Worm (Caenorhabditis elegans) whole organism, L4 larva: ENCODE results near the gene fbxb-41.

Experiments
- F10B5.3 ChIP-seq: sonication (generic microtip); optimal IDR thresholded peaks from 2 replicates; lab custom pipeline; 2016; ENCODE audit warnings: mild to moderate bottlenecking, missing genetic modification characterization, missing compliant biosample characterization
- F26F4.8 ChIP-seq: fragments of 200-800 bp; sonication (Bioruptor generic); conservative IDR thresholded peaks from 2 replicates; pipeline ENCODE4 v1.3.6; 2022; ENCODE audit warnings: missing genetic modification characterization, missing compliant biosample characterization
- F37D6.2 ChIP-seq: sonication (generic microtip); optimal IDR thresholded peaks from 2 replicates; lab custom pipeline; 2016; ENCODE audit warnings: mild to moderate bottlenecking, missing genetic modification characterization, missing compliant biosample characterization
- F44E2.7 ChIP-seq: fragments of 200-800 bp; sonication (Bioruptor generic); IDR thresholded peaks from 2 replicates; pipeline ENCODE4 v2.1.2; 2022; ENCODE audit warnings: missing genetic modification characterization, missing compliant biosample characterization
- F49E8.2 ChIP-seq: sonication (generic microtip); optimal IDR thresholded peaks from 2 replicates; lab custom pipeline; 2016; ENCODE audit warnings: missing compliant biosample characterization, mild to moderate bottlenecking, missing genetic modification characterization, borderline replicate concordance
- R02D3.7 ChIP-seq: fragments of 150-350 bp; sonication (generic microtip); optimal IDR thresholded peaks from 3 replicates; lab custom pipeline; 2014; ENCODE audit warnings: missing biosample characterization, missing genetic modification characterization
- T20F7.1 ChIP-seq: fragments of 200-800 bp; sonication (Bioruptor generic); optimal IDR thresholded peaks from 2 replicates; lab custom pipeline; 2018; ENCODE audit warnings: mild to moderate bottlenecking, missing genetic modification characterization, missing compliant biosample characterization
- Y48G9A.11 ChIP-seq: fragments of 200-800 bp; sonication (Bioruptor generic); IDR thresholded peaks from 2 replicates; pipeline ENCODE4 v1.3.6; 2022; ENCODE audit warnings: missing genetic modification reagents, missing genetic modification characterization, missing compliant biosample characterization
- Y75B8A.6 ChIP-seq: fragments of 200-800 bp; sonication (Bioruptor generic); IDR thresholded peaks from 2 replicates; pipeline ENCODE4 v1.3.6; 2022; ENCODE audit warnings: missing genetic modification reagents, missing genetic modification characterization, missing compliant biosample characterization
- ama-1 ChIP-seq: fragments of 150-350 bp; optimal IDR thresholded peaks from 2 replicates; lab custom pipeline; 2014; ENCODE audit warnings: inconsistent platforms, mixed read lengths
- arid-1 ChIP-seq: fragments of 200-800 bp; sonication (Bioruptor generic); conservative IDR thresholded peaks from 2 replicates; pipeline ENCODE4 v1.3.6; 2022; ENCODE audit warnings: missing genetic modification reagents, missing genetic modification characterization, missing compliant biosample characterization
- ceh-20 ChIP-seq: fragments of 200-800 bp; sonication (Bioruptor generic); IDR thresholded peaks from 2 replicates; pipeline ENCODE4 v1.3.6; 2022; ENCODE audit warnings: missing genetic modification reagents, missing genetic modification characterization, missing compliant biosample characterization
- ceh-28 ChIP-seq: fragments of 150-350 bp; optimal IDR thresholded peaks from 2 replicates; lab custom pipeline; 2014; ENCODE audit warnings: missing biosample characterization, missing genetic modification reagents, missing genetic modification characterization
- ceh-82 ChIP-seq: sonication (generic microtip); optimal IDR thresholded peaks from 2 replicates; lab custom pipeline; 2017; ENCODE audit warnings: missing biosample characterization, missing genetic modification characterization
- ces-1 ChIP-seq: fragments of 150-350 bp; sonication (generic microtip); optimal IDR thresholded peaks from 4 replicates; lab custom pipeline; 2014; ENCODE audit warnings: missing biosample characterization, missing genetic modification reagents, missing genetic modification characterization
- daf-16 ChIP-seq, 3 experiments: sonication (generic microtip); optimal IDR thresholded peaks; 2 replicates each; lab custom pipeline; 2016 to 2017; ENCODE audit warnings: missing genetic modification characterization in 3 of 3, missing genetic modification reagents in 3 of 3, mild to moderate bottlenecking in 2 of 3, missing compliant biosample characterization in 2 of 3, missing biosample characterization in 1 of 3, moderate library complexity in 1 of 3
- daf-19 ChIP-seq: fragments of 200-800 bp; sonication (Bioruptor generic); conservative IDR thresholded peaks from 2 replicates; pipeline ENCODE4 v1.3.6; 2022; ENCODE audit warnings: missing genetic modification characterization, missing compliant biosample characterization
- dmd-6 ChIP-seq: fragments of 200-800 bp; sonication (Bioruptor generic); IDR thresholded peaks from 2 replicates; pipeline ENCODE4 v1.3.6; 2022; ENCODE audit warnings: missing genetic modification reagents, missing genetic modification characterization, missing compliant biosample characterization
- fkh-10 ChIP-seq: fragments of 150-350 bp; optimal IDR thresholded peaks from 2 replicates; lab custom pipeline; 2014; ENCODE audit warnings: missing biosample characterization, missing genetic modification reagents, missing genetic modification characterization
- gei-8 ChIP-seq: fragments of 200-800 bp; sonication (Bioruptor generic); optimal IDR thresholded peaks from 2 replicates; lab custom pipeline; 2018; ENCODE audit warnings: mild to moderate bottlenecking, missing genetic modification characterization, missing compliant biosample characterization
- hlh-11 ChIP-seq: fragments of 200-800 bp; sonication (Bioruptor generic); optimal IDR thresholded peaks from 2 replicates; lab custom pipeline; 2018; ENCODE audit warnings: mild to moderate bottlenecking, missing genetic modification characterization, missing compliant biosample characterization
- jun-1 ChIP-seq: fragments of 150-350 bp; optimal IDR thresholded peaks from 2 replicates; lab custom pipeline; 2014; ENCODE audit warnings: missing biosample characterization, missing genetic modification reagents, missing genetic modification characterization
- lim-7 ChIP-seq: fragments of 200-800 bp; sonication (Bioruptor generic); IDR thresholded peaks from 2 replicates; pipeline ENCODE4 v1.3.6; 2022; ENCODE audit warnings: missing genetic modification characterization, missing compliant biosample characterization
- lin-1 ChIP-seq: fragments of 200-800 bp; sonication (Bioruptor generic); IDR thresholded peaks from 2 replicates; pipeline ENCODE4 v1.3.6; 2022; ENCODE audit warnings: missing genetic modification reagents, missing genetic modification characterization, missing compliant biosample characterization
- lin-15B ChIP-seq: fragments of 150-350 bp; sonication (generic microtip); optimal IDR thresholded peaks from 3 replicates; lab custom pipeline; 2014; ENCODE audit warnings: missing biosample characterization, missing genetic modification characterization
- lin-39 ChIP-seq: fragments of 150-350 bp; optimal IDR thresholded peaks from 2 replicates; lab custom pipeline; 2014; ENCODE audit warnings: missing biosample characterization, missing genetic modification reagents, missing genetic modification characterization
- lir-3 ChIP-seq: sonication (generic microtip); optimal IDR thresholded peaks from 2 replicates; lab custom pipeline; 2016; ENCODE audit warnings: mild to moderate bottlenecking, missing genetic modification characterization, missing compliant biosample characterization
- mdl-1 ChIP-seq, 2 experiments: fragments of 150-350 bp in 1 of 2; sonication (generic microtip) in 1 of 2; optimal IDR thresholded peaks; 2 replicates each; lab custom pipeline; 2014 to 2017; ENCODE audit warnings: missing biosample characterization in 2 of 2, missing genetic modification characterization in 2 of 2
- mdt-29 ChIP-seq: fragments of 200-800 bp; sonication (Bioruptor generic); IDR thresholded peaks from 2 replicates; pipeline ENCODE4 v1.3.6; 2022; ENCODE audit warnings: missing genetic modification reagents, missing genetic modification characterization, missing compliant biosample characterization
- mxl-2 ChIP-seq: fragments of 200-800 bp; sonication (Bioruptor generic); conservative IDR thresholded peaks from 2 replicates; pipeline ENCODE4 v1.3.6; 2022; ENCODE audit warnings: missing genetic modification reagents, missing genetic modification characterization, missing compliant biosample characterization
- mxl-3 ChIP-seq: fragments of 200-800 bp; sonication (Bioruptor generic); optimal IDR thresholded peaks from 2 replicates; lab custom pipeline; 2018; ENCODE audit warnings: mild to moderate bottlenecking, missing genetic modification characterization, missing compliant biosample characterization
- nhr-102 ChIP-seq: sonication (generic microtip); optimal IDR thresholded peaks from 2 replicates; lab custom pipeline; 2016; ENCODE audit warnings: mild to moderate bottlenecking, missing genetic modification characterization, moderate library complexity, missing compliant biosample characterization
- nhr-111 ChIP-seq: fragments of 200-800 bp; sonication (Bioruptor generic); optimal IDR thresholded peaks from 2 replicates; lab custom pipeline; 2018; ENCODE audit warnings: mild to moderate bottlenecking, missing genetic modification characterization, missing compliant biosample characterization
- nhr-237 ChIP-seq: sonication (generic microtip); optimal IDR thresholded peaks from 2 replicates; lab custom pipeline; 2017; ENCODE audit warnings: missing biosample characterization, missing genetic modification characterization
- nhr-28 ChIP-seq: fragments of 150-350 bp; optimal IDR thresholded peaks from 2 replicates; lab custom pipeline; 2014; ENCODE audit warnings: missing biosample characterization, missing genetic modification characterization
- nhr-48 ChIP-seq: sonication (generic microtip); optimal IDR thresholded peaks from 2 replicates; lab custom pipeline; 2016; ENCODE audit warnings: mild to moderate bottlenecking, missing genetic modification characterization, missing compliant biosample characterization
- nhr-6 ChIP-seq: fragments of 150-350 bp; optimal IDR thresholded peaks from 2 replicates; lab custom pipeline; 2014; ENCODE audit warnings: missing biosample characterization, missing genetic modification characterization
- nhr-77 ChIP-seq: fragments of 150-350 bp; optimal IDR thresholded peaks from 2 replicates; lab custom pipeline; 2014; ENCODE audit warnings: missing biosample characterization, missing genetic modification characterization
- pha-4 ChIP-seq, 2 experiments: fragments of 150-350 bp in 1 of 2; fragments of 200-800 bp in 1 of 2; sonication (Bioruptor generic) in 1 of 2; IDR thresholded peaks in 1 of 2; optimal IDR thresholded peaks in 1 of 2; 2 replicates each; pipeline versions ENCODE4 v1.3.6 to Lab custom; 2014 to 2022; ENCODE audit warnings: missing genetic modification characterization in 2 of 2, missing genetic modification reagents in 2 of 2, missing biosample characterization in 1 of 2, missing compliant biosample characterization in 1 of 2
- php-3 ChIP-seq: fragments of 200-800 bp; sonication (Bioruptor generic); IDR thresholded peaks from 2 replicates; pipeline ENCODE4 v1.3.6; 2022; ENCODE audit warnings: missing genetic modification reagents, missing genetic modification characterization, missing compliant biosample characterization
- pqm-1 ChIP-seq: sonication (generic microtip); optimal IDR thresholded peaks from 2 replicates; lab custom pipeline; 2017; ENCODE audit warnings: missing biosample characterization, missing genetic modification characterization
- rbr-2 ChIP-seq: sonication (generic microtip); optimal IDR thresholded peaks from 2 replicates; lab custom pipeline; 2016; ENCODE audit warnings: missing genotype, missing genetic modification characterization, missing compliant biosample characterization
- saeg-2 ChIP-seq: fragments of 200-800 bp; sonication (Bioruptor generic); IDR thresholded peaks from 2 replicates; pipeline ENCODE4 v1.3.6; 2022; ENCODE audit warnings: missing genetic modification reagents, missing genetic modification characterization, missing compliant biosample characterization
- sdz-12 ChIP-seq: fragments of 200-800 bp; sonication (Bioruptor generic); optimal IDR thresholded peaks from 2 replicates; lab custom pipeline; 2018; ENCODE audit warnings: mild to moderate bottlenecking, missing genetic modification characterization, missing compliant biosample characterization
- snpc-1.2 ChIP-seq: fragments of 200-800 bp; sonication (Bioruptor generic); IDR thresholded peaks from 2 replicates; pipeline ENCODE4 v1.3.6; 2022; ENCODE audit warnings: missing genetic modification reagents, missing genetic modification characterization, missing compliant biosample characterization
- tag-97 ChIP-seq: fragments of 200-800 bp; sonication (Bioruptor generic); IDR thresholded peaks from 2 replicates; pipeline ENCODE4 v1.3.6; 2022; ENCODE audit warnings: missing genetic modification characterization, missing compliant biosample characterization
- tra-1 ChIP-seq: fragments of 200-800 bp; sonication (Bioruptor generic); IDR thresholded peaks from 2 replicates; pipeline ENCODE4 v1.3.6; 2022; ENCODE audit warnings: missing genetic modification reagents, missing genetic modification characterization, missing compliant biosample characterization
- vab-7 ChIP-seq: fragments of 200-800 bp; sonication (Bioruptor generic); IDR thresholded peaks from 2 replicates; pipeline ENCODE4 v1.3.6; 2022; ENCODE audit warnings: missing genetic modification reagents, missing genetic modification characterization, missing compliant biosample characterization
- zfp-3 ChIP-seq: fragments of 200-800 bp; sonication (Bioruptor generic); conservative IDR thresholded peaks from 2 replicates; pipeline ENCODE4 v1.3.6; 2022; ENCODE audit warnings: missing genetic modification reagents, missing genetic modification characterization, missing compliant biosample characterization
- zip-2 ChIP-seq: fragments of 150-350 bp; optimal IDR thresholded peaks from 2 replicates; lab custom pipeline; 2014; ENCODE audit warnings: missing biosample characterization, missing genetic modification characterization
- ztf-11 ChIP-seq: fragments of 150-350 bp; optimal IDR thresholded peaks from 2 replicates; lab custom pipeline; 2014; ENCODE audit warnings: missing biosample characterization, missing genetic modification characterization
- ztf-7 ChIP-seq: fragments of 150-350 bp; optimal IDR thresholded peaks from 2 replicates; lab custom pipeline; 2014; ENCODE audit warnings: missing biosample characterization, missing genetic modification characterization

Gene fbxb-41

ce11 chrII:1056844-1057243, 14.7 kb upstream of the fbxb-41 start:
- peak; percentile 80 for TF ChIP-seq nhr-28 (tag; lab: Kevin White, UChicago)
- TF ChIP-seq arid-1 (GFP tag; lab: Robert Waterston, UW) = no peak
- no peak for TF ChIP-seq zip-2 (tag; lab: Kevin White, UChicago)
- peak; percentile 32 for TF ChIP-seq nhr-102 (tag; lab: Kevin White, UChicago)
- no peak for TF ChIP-seq T20F7.1 (GFP tag; lab: Kevin White, UChicago)
- no peak for TF ChIP-seq daf-19 (GFP tag; lab: Robert Waterston, UW)
- TF ChIP-seq ces-1 (GFP tag; lab: Kevin White, UChicago) = no peak
- no peak for TF ChIP-seq fkh-10 (GFP tag; lab: Kevin White, UChicago)
- peak in 1 of 2 experiments; percentile 70 for TF ChIP-seq daf-16 (GFP tag; optimal IDR thresholded peaks at IDR 0.05; lab: Kevin White, UChicago)
- peak; percentile 99 for TF ChIP-seq daf-16 (tag; optimal IDR thresholded peaks at IDR 0.05; lab: Kevin White, UChicago)
- no peak for TF ChIP-seq nhr-237 (tag; lab: Kevin White, UChicago)
- no peak for TF ChIP-seq jun-1 (tag; lab: Kevin White, UChicago)
- no peak for TF ChIP-seq R02D3.7
- no peak for TF ChIP-seq nhr-111 (GFP tag; lab: Kevin White, UChicago)
- peak; percentile 77; the same call in 1 of the 2 replicates for TF ChIP-seq lin-1 (GFP tag; lab: Robert Waterston, UW)
- no peak for TF ChIP-seq F10B5.3 (tag; lab: Kevin White, UChicago)
- peak; percentile 76 for TF ChIP-seq hlh-11 (tag; lab: Kevin White, UChicago)
- no peak for TF ChIP-seq mdt-29 (GFP tag; lab: Robert Waterston, UW)
- no peak for TF ChIP-seq Y75B8A.6 (GFP tag; lab: Robert Waterston, UW)
- no peak for TF ChIP-seq F49E8.2
- TF ChIP-seq zfp-3 (GFP tag; lab: Robert Waterston, UW) = no peak
- TF ChIP-seq F26F4.8 = no peak
- TF ChIP-seq pha-4 (GFP tag; IDR thresholded peaks at IDR 0.05; lab: Robert Waterston, UW) = no peak
- TF ChIP-seq pha-4 (tag; optimal IDR thresholded peaks at IDR 0.05; lab: Kevin White, UChicago) = no peak
- TF ChIP-seq vab-7 (GFP tag; lab: Robert Waterston, UW) = no peak
- TF ChIP-seq mdl-1 (tag; optimal IDR thresholded peaks at IDR 0.05; lab: Kevin White, UChicago) = no peak
- no peak for TF ChIP-seq saeg-2 (GFP tag; lab: Robert Waterston, UW)
- TF ChIP-seq ceh-28 = no peak
- TF ChIP-seq ztf-11 (tag; lab: Kevin White, UChicago) = no peak
- TF ChIP-seq Y48G9A.11 (GFP tag; lab: Robert Waterston, UW) = no peak
- TF ChIP-seq nhr-48 = no peak
- TF ChIP-seq mxl-3 = peak; percentile 33
- TF ChIP-seq rbr-2 = no peak
- no peak for TF ChIP-seq ama-1 (lab: Kevin White, UChicago)
- TF ChIP-seq tra-1 (GFP tag; lab: Robert Waterston, UW) = peak; percentile 56; the same call in 1 of the 2 replicates
- TF ChIP-seq lin-15B (tag; lab: Kevin White, UChicago) = no peak
- TF ChIP-seq F37D6.2 (tag; lab: Kevin White, UChicago) = no peak
- TF ChIP-seq ztf-7 (tag; lab: Kevin White, UChicago) = no peak
- no peak for TF ChIP-seq lir-3 (tag; lab: Kevin White, UChicago)
- TF ChIP-seq sdz-12 (GFP tag; lab: Kevin White, UChicago) = no peak
- peak; percentile 80 for TF ChIP-seq dmd-6
- no peak for TF ChIP-seq tag-97
- TF ChIP-seq gei-8 (GFP tag; lab: Kevin White, UChicago) = no peak
- peak; percentile 87 for TF ChIP-seq php-3 (GFP tag; lab: Robert Waterston, UW)
- no peak for TF ChIP-seq mxl-2 (GFP tag; lab: Robert Waterston, UW)
- no peak for TF ChIP-seq ceh-82 (tag; lab: Kevin White, UChicago)
- TF ChIP-seq ceh-20 (GFP tag; lab: Robert Waterston, UW) = no peak
- no peak for TF ChIP-seq lin-39 (tag; lab: Kevin White, UChicago)
- TF ChIP-seq lim-7 (GFP tag; lab: Robert Waterston, UW) = no peak
- no peak for TF ChIP-seq F44E2.7 (GFP tag; lab: Robert Waterston, UW)
- TF ChIP-seq pqm-1 (tag; lab: Kevin White, UChicago) = peak; percentile 16
- no peak for TF ChIP-seq nhr-6 (tag; lab: Kevin White, UChicago)
- TF ChIP-seq nhr-77 (tag; lab: Kevin White, UChicago) = peak; percentile 34
- no peak for TF ChIP-seq snpc-1.2 (GFP tag; lab: Robert Waterston, UW)
